Worm (Caenorhabditis elegans) whole organism, early embryonic: ENCODE data around the gene vha-8.

Experiments
- B0310.2 ChIP-seq: sonication (generic microtip); optimal IDR thresholded peaks from 2 replicates; lab custom pipeline; 2016; ENCODE audit warnings: mild to moderate bottlenecking, missing genetic modification characterization, missing compliant biosample characterization
- F13C5.2 ChIP-seq: sonication (generic microtip); optimal IDR thresholded peaks from 2 replicates; lab custom pipeline; 2017; ENCODE audit warnings: mild to moderate bottlenecking, missing genetic modification characterization, inconsistent platforms, missing compliant biosample characterization
- aly-1 ChIP-seq: sonication (generic microtip); optimal IDR thresholded peaks from 2 replicates; lab custom pipeline; 2016; ENCODE audit warnings: missing genetic modification characterization, missing compliant biosample characterization
- ama-1 ChIP-seq: fragments of 150-350 bp; optimal IDR thresholded peaks from 2 replicates; lab custom pipeline; 2014
- ceh-13 ChIP-seq: fragments of 200-800 bp; sonication (Bioruptor generic); optimal IDR thresholded peaks from 2 replicates; lab custom pipeline; 2018; ENCODE audit warnings: mild to moderate bottlenecking, missing genetic modification characterization, missing compliant biosample characterization
- ceh-36 ChIP-seq: sonication (generic microtip); optimal IDR thresholded peaks from 2 replicates; lab custom pipeline; 2016; ENCODE audit warnings: missing genetic modification characterization, inconsistent platforms, missing compliant biosample characterization
- flt-1 ChIP-seq: fragments of 200-800 bp; sonication (Bioruptor generic); IDR thresholded peaks from 2 replicates; pipeline ENCODE4 v1.3.6; 2022; ENCODE audit warnings: missing genetic modification characterization, missing compliant biosample characterization
- hmg-4 ChIP-seq: fragments of 200-800 bp; sonication (Bioruptor generic); optimal IDR thresholded peaks from 2 replicates; lab custom pipeline; 2018; ENCODE audit warnings: mild to moderate bottlenecking, missing genetic modification characterization, missing compliant biosample characterization
- pes-1 ChIP-seq: fragments of 200-800 bp; sonication (Bioruptor generic); IDR thresholded peaks from 2 replicates; pipeline ENCODE4 v1.3.6; 2022; ENCODE audit warnings: missing genetic modification reagents, missing genetic modification characterization, missing compliant biosample characterization
- sea-1 ChIP-seq: fragments of 200-800 bp; sonication (Bioruptor generic); conservative IDR thresholded peaks from 2 replicates; pipeline ENCODE4 v1.3.6; 2022; ENCODE audit warnings: missing genetic modification characterization, missing compliant biosample characterization
- tbx-11 ChIP-seq: fragments of 200-800 bp; sonication (Bioruptor generic); IDR thresholded peaks from 2 replicates; pipeline ENCODE4 v1.3.6; 2022; ENCODE audit warnings: missing genetic modification characterization, missing compliant biosample characterization
- tbx-37 ChIP-seq: fragments of 200-800 bp; sonication (Bioruptor generic); conservative IDR thresholded peaks from 2 replicates; pipeline ENCODE4 v1.3.6; 2022; ENCODE audit warnings: missing genetic modification reagents, missing genetic modification characterization, missing compliant biosample characterization

DNA sequence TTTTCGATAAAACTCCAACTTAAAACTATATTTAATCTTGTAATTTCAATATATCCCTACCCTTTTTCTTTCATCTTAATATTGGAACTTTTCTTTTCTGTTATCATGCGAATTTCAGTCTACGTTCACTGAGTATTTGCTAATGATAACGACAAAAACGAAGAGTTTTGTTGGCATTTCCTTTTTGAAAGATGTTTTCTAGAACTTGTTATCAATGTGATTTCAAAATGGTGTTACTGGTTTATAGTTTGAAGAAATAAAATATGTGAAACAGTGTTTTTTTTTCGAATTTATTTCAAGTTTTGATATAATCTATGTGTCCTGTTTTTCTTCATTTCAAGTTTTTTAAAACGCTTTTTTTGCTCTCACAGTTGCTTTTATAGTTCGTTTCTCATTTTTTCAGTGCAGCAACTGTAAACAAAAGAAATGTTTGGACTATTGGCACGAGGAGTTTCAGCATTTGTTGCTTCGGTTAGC, 20.4 kb upstream of the vha-8 start, which contains the start of gene anat-1:
- TF ChIP-seq tbx-37 (GFP tag; lab: Robert Waterston, UW) (no peak), ama-1 (lab: Kevin White, UChicago) (no peak), F13C5.2 (tag; lab: Kevin White, UChicago) (no peak), hmg-4 (GFP tag; lab: Kevin White, UChicago) (no peak), tbx-11 (GFP tag; lab: Robert Waterston, UW) (no peak), B0310.2 (no peak), ceh-13 (no peak), sea-1 (no peak), pes-1 (no peak), aly-1 (tag; lab: Kevin White, UChicago) (no peak), ceh-36 (no peak), flt-1 (GFP tag; lab: Robert Waterston, UW) (no peak)
